Worm (Caenorhabditis elegans): ENCODE data around the gene T09A5.4.

DNA sequence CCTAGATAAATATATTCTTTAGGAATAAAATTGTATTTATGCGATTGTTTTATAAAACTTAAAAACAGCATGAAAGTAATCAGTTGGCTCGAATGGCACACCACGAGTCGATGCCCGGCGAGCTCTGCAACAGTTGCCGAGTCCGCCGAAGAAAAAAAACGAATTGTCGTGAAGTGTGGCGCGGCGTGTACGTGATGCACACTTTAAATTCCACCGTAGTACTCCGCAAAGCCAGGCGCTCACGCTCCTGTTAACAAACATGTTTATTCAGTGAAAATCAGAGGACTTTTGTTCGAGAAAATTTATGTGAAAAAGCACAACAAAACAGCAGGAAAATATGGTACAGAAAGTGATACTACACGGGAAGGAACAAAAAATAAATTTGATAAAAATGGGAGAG, 24.6 kb downstream of the T09A5.4 start:
- TF ChIP-seq lsy-2 (tag; optimal IDR thresholded peaks at IDR 0.05) (peak; percentile 90 to 98), mdl-1 (tag; optimal IDR thresholded peaks at IDR 0.05) (peak in 1 of 2 experiments; percentile 15), ztf-4 (tag; optimal IDR thresholded peaks at IDR 0.05) (no peak), nhr-237 (tag; optimal IDR thresholded peaks at IDR 0.05) (no peak), aha-1 (tag; optimal IDR thresholded peaks at IDR 0.05) (no peak), lin-15B (tag; optimal IDR thresholded peaks at IDR 0.05) (peak; percentile 44), unc-98 (GFP tag; IDR thresholded peaks at IDR 0.05) (no peak), lir-3 (tag; optimal IDR thresholded peaks at IDR 0.05; ENCODE audit: poor library complexity) (no peak), dpl-1 (GFP tag; optimal IDR thresholded peaks at IDR 0.05) (peak; percentile 19 to 68 (median 59)), zag-1 (tag; optimal IDR thresholded peaks at IDR 0.05) (no peak), pax-3 (tag; optimal IDR thresholded peaks at IDR 0.05) (no peak)
